Worm (Caenorhabditis elegans): Measurements from ENCODE around the gene ahsa-1.

ce11 chrV:15072738-15073137, 12.4 kb downstream of the ahsa-1 start:
- TF ChIP-seq ceh-13 (GFP tag; optimal IDR thresholded peaks at IDR 0.05) (no peak), tra-4 (tag; optimal IDR thresholded peaks at IDR 0.05) (no peak), tbx-11 (GFP tag; IDR thresholded peaks at IDR 0.05) (0 out of 2 replicates have a peak, but pooled peaks have one; percentile 24), aly-1 (tag; optimal IDR thresholded peaks at IDR 0.05) (no peak), ama-1 (optimal IDR thresholded peaks at IDR 0.05) (no peak), pes-1 (GFP tag; IDR thresholded peaks at IDR 0.05) (no peak), hnd-1 (tag; optimal IDR thresholded peaks at IDR 0.05) (no peak), sea-1 (GFP tag; conservative IDR thresholded peaks at IDR 0.05) (no peak), B0310.2 (tag; optimal IDR thresholded peaks at IDR 0.05) (no peak), flt-1 (GFP tag; IDR thresholded peaks at IDR 0.05) (no peak), tbx-37 (GFP tag; conservative IDR thresholded peaks at IDR 0.05) (no peak), ets-7 (tag; optimal IDR thresholded peaks at IDR 0.05) (no peak), scrt-1 (GFP tag; IDR thresholded peaks at IDR 0.05) (no peak), ceh-36 (tag; optimal IDR thresholded peaks at IDR 0.05) (no peak)
